Worm (Caenorhabditis elegans) whole organism, young adult: Measurements from ENCODE around the gene vab-1.

Experiments
- dpl-1 ChIP-seq: fragments of 150-350 bp; optimal IDR thresholded peaks from 2 replicates; lab custom pipeline; 2014; ENCODE audit warnings: missing biosample characterization, missing genetic modification reagents, missing genetic modification characterization
- efl-1 ChIP-seq: fragments of 150-350 bp; optimal IDR thresholded peaks from 2 replicates; lab custom pipeline; 2014; ENCODE audit warnings: missing biosample characterization, missing genetic modification reagents, missing genetic modification characterization

- TF ChIP-seq dpl-1 (GFP tag; lab: Kevin White, UChicago) (no peak), efl-1 (no peak)
Observed at ce11 chrII:4566237-4566636, 5.6 kb upstream of the vab-1 start.
